Worm (Caenorhabditis elegans) whole organism, mixed stage, embryonic: ENCODE results near the gene T25B9.1.

Source experiments
- blmp-1 ChIP-seq: fragments of 150-350 bp; optimal IDR thresholded peaks from 2 replicates; lab custom pipeline; 2014; ENCODE audit warnings: missing biosample characterization, missing genetic modification characterization
- snpc-4 ChIP-seq: fragments of 150-350 bp; optimal IDR thresholded peaks from 2 replicates; lab custom pipeline; 2014; ENCODE audit warnings: missing biosample characterization, missing genetic modification characterization

DNA sequence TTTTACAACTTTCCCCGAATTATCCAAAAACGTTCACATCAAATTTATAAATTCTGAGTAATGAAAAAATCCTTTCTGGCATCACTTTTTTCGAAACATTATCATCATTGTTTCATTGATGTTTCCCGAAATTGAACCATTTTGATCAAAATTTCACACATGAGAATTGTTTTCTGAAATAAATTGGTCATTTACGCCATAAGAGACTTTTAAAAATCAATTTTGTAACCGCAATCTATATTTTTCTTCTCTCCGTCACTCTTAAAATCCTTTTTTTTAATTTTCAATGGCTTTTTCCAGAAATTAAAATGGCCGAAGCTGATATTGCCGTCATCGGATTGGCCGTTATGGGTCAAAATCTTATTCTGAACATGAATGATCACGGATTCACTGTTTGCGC lies 19.4 kb upstream of the T25B9.1 start, which contains the start of gene T25B9.9:
- TF ChIP-seq blmp-1, result no peak
- TF ChIP-seq snpc-4, result no peak
